Fruit fly (Drosophila melanogaster) whole organism, embryonic: ENCODE data around the gene CG33947.
A peak's percentile ranks its signal among the peaks of the same experiment; 100 is the strongest.

Experiments used
- ATbp ChIP-seq: fragments of 200-800 bp; sonication (Bioruptor generic); optimal IDR thresholded peaks from 2 replicates; lab custom pipeline; 2017; ENCODE audit warnings: missing biosample characterization, mild to moderate bottlenecking, missing genetic modification characterization, missing genetic modification reagents
- B-H1 ChIP-seq: fragments of 200-800 bp; sonication (Bioruptor generic); IDR thresholded peaks from 3 replicates; pipeline ENCODE4 v1.3.6; 2022; ENCODE audit warnings: missing biosample characterization, missing genetic modification characterization
- B-H2 ChIP-seq: fragments of 200-800 bp; sonication (Bioruptor generic); optimal IDR thresholded peaks from 2 replicates; lab custom pipeline; 2018; ENCODE audit warnings: missing biosample characterization, mild to moderate bottlenecking, missing genetic modification characterization
- Bdp1 ChIP-seq: fragments of 200-800 bp; sonication (Bioruptor generic); optimal IDR thresholded peaks from 3 replicates; lab custom pipeline; 2016; ENCODE audit warnings: missing biosample characterization, missing genetic modification characterization
- Bgb ChIP-seq: fragments of 200-800 bp; sonication (Bioruptor generic); IDR thresholded peaks from 2 replicates; pipeline ENCODE4 v1.3.6; 2022; ENCODE audit warnings: missing biosample characterization, missing genetic modification characterization; ENCODE audit not compliant: partially characterized antibody
- CG10366 ChIP-seq: fragments of 200-800 bp; sonication (Bioruptor generic); IDR thresholded peaks from 2 replicates; pipeline ENCODE4 v1.3.6; 2022; ENCODE audit warnings: missing biosample characterization, missing genetic modification characterization
- CG12769 ChIP-seq: fragments of 200-800 bp; sonication (Bioruptor generic); optimal IDR thresholded peaks from 2 replicates; lab custom pipeline; 2019; ENCODE audit warnings: missing biosample characterization, mild to moderate bottlenecking, missing genetic modification characterization, moderate library complexity
- CG13624 ChIP-seq: fragments of 200-800 bp; sonication (Bioruptor generic); optimal IDR thresholded peaks from 2 replicates; lab custom pipeline; 2016; ENCODE audit warnings: missing biosample characterization, missing genetic modification characterization
- CG13894 ChIP-seq: fragments of 200-800 bp; sonication (Bioruptor generic); optimal IDR thresholded peaks from 3 replicates; lab custom pipeline; 2018; ENCODE audit warnings: missing biosample characterization, mild to moderate bottlenecking, missing genetic modification characterization, moderate library complexity
- CG14965 ChIP-seq: fragments of 200-800 bp; sonication (Bioruptor generic); optimal IDR thresholded peaks from 2 replicates; lab custom pipeline; 2016; ENCODE audit warnings: missing biosample characterization, missing genetic modification characterization, borderline replicate concordance
- CG1529 ChIP-seq: fragments of 200-800 bp; sonication (Bioruptor generic); optimal IDR thresholded peaks from 3 replicates; lab custom pipeline; 2018; ENCODE audit warnings: missing biosample characterization, missing genetic modification characterization
- CG17612 ChIP-seq: fragments of 200-800 bp; sonication (Bioruptor generic); IDR thresholded peaks from 2 replicates; pipeline ENCODE4 v1.3.6; 2022; ENCODE audit warnings: missing biosample characterization, missing genetic modification characterization
- CG1792 ChIP-seq: fragments of 200-800 bp; sonication (Bioruptor generic); optimal IDR thresholded peaks from 2 replicates; lab custom pipeline; 2016; ENCODE audit warnings: missing biosample characterization, missing genetic modification characterization
- CG2875 ChIP-seq: fragments of 200-800 bp; sonication (Bioruptor generic); optimal IDR thresholded peaks from 2 replicates; lab custom pipeline; 2017; ENCODE audit warnings: missing biosample characterization, mild to moderate bottlenecking, missing genetic modification characterization, missing genetic modification reagents
- CG31224 ChIP-seq: fragments of 200-800 bp; sonication (Bioruptor generic); IDR thresholded peaks from 2 replicates; pipeline ENCODE4 v1.3.6; 2022; ENCODE audit warnings: missing biosample characterization, missing genetic modification characterization
- CG3407 ChIP-seq: fragments of 200-800 bp; sonication (Bioruptor generic); optimal IDR thresholded peaks from 2 replicates; lab custom pipeline; 2018; ENCODE audit warnings: missing biosample characterization, mild to moderate bottlenecking, missing genetic modification characterization
- CG5180 ChIP-seq: fragments of 200-800 bp; sonication (Bioruptor generic); optimal IDR thresholded peaks from 3 replicates; lab custom pipeline; 2017; ENCODE audit warnings: missing biosample characterization, missing genetic modification characterization, mild to moderate bottlenecking, moderate library complexity, missing genetic modification reagents
- CG6175 ChIP-seq: fragments of 200-800 bp; sonication (Bioruptor generic); IDR thresholded peaks from 3 replicates; pipeline ENCODE4 v1.3.6; 2022; ENCODE audit warnings: missing biosample characterization, missing genetic modification characterization
- CG6791 ChIP-seq: fragments of 200-800 bp; sonication (Bioruptor generic); IDR thresholded peaks from 3 replicates; pipeline ENCODE4 v1.3.6; 2022; ENCODE audit warnings: missing biosample characterization, missing genetic modification characterization; ENCODE audit not compliant: partially characterized antibody
- CG8290 ChIP-seq, 3 experiments: fragments of 200-800 bp; sonication (Bioruptor generic); optimal IDR thresholded peaks; 2 replicates each; lab custom pipeline; 2016 to 2019; ENCODE audit warnings: missing biosample characterization in 3 of 3, missing genetic modification characterization in 3 of 3, mild to moderate bottlenecking in 2 of 3, moderate library complexity in 1 of 3
- CG8765 ChIP-seq: fragments of 200-800 bp; sonication (Bioruptor generic); IDR thresholded peaks from 2 replicates; pipeline ENCODE4 v1.3.6; 2022; ENCODE audit warnings: missing biosample characterization, missing genetic modification characterization
- Dfd ChIP-seq, 2 experiments: fragments of >200 bp; optimal IDR thresholded peaks; 2 replicates each; lab custom pipeline; 2017; ENCODE audit warnings: missing biosample characterization in 2 of 2, missing genetic modification characterization in 2 of 2
- Dip2 ChIP-seq: fragments of 200-800 bp; sonication (Bioruptor generic); IDR thresholded peaks from 2 replicates; pipeline ENCODE4 v1.3.6; 2022; ENCODE audit warnings: missing biosample characterization, missing genetic modification characterization
- Dref ChIP-seq: fragments of 200-800 bp; sonication (Bioruptor generic); IDR thresholded peaks from 2 replicates; pipeline ENCODE4 v1.3.6; 2022; ENCODE audit warnings: missing biosample characterization, missing genetic modification characterization
- GATAe ChIP-seq: fragments of 200-800 bp; sonication (Bioruptor generic); conservative IDR thresholded peaks from 2 replicates; pipeline ENCODE4 v1.3.6; 2022; ENCODE audit warnings: missing biosample characterization, missing genetic modification characterization
- Hmx ChIP-seq: fragments of 200-800 bp; sonication (Bioruptor generic); optimal IDR thresholded peaks from 2 replicates; lab custom pipeline; 2016; ENCODE audit warnings: missing biosample characterization, missing genetic modification characterization
- Hr51 ChIP-seq, 2 experiments: fragments of 200-800 bp; sonication (Bioruptor generic); optimal IDR thresholded peaks; 2 replicates in 1 of 2; 3 replicates in 1 of 2; lab custom pipeline; 2016 to 2018; ENCODE audit warnings: missing biosample characterization in 2 of 2, missing genetic modification characterization in 2 of 2, mild to moderate bottlenecking in 1 of 2, moderate library complexity in 1 of 2
- NC2α ChIP-seq: fragments of 200-800 bp; sonication (Bioruptor generic); optimal IDR thresholded peaks from 2 replicates; lab custom pipeline; 2016; ENCODE audit warnings: missing biosample characterization, missing genetic modification characterization
- Opbp ChIP-seq: fragments of 200-800 bp; sonication (Bioruptor generic); IDR thresholded peaks from 3 replicates; pipeline ENCODE4 v1.3.6; 2022; ENCODE audit warnings: missing biosample characterization, missing genetic modification characterization; ENCODE audit not compliant: partially characterized antibody
- al ChIP-seq: fragments of 200-800 bp; sonication (Bioruptor generic); IDR thresholded peaks from 2 replicates; pipeline ENCODE4 v1.3.6; 2022; ENCODE audit warnings: missing biosample characterization, missing genetic modification characterization
- br ChIP-seq: fragments of >200 bp; optimal IDR thresholded peaks from 2 replicates; lab custom pipeline; 2017
- caup ChIP-seq: fragments of 200-800 bp; sonication (Bioruptor generic); optimal IDR thresholded peaks from 3 replicates; lab custom pipeline; 2017; ENCODE audit warnings: missing biosample characterization, mild to moderate bottlenecking, missing genetic modification characterization, moderate library complexity; ENCODE audit not compliant: severe bottlenecking
- chm ChIP-seq: fragments of 200-800 bp; sonication (Bioruptor generic); IDR thresholded peaks from 2 replicates; pipeline ENCODE4 v1.3.6; 2022; ENCODE audit warnings: missing biosample characterization, missing genetic modification characterization
- ci ChIP-seq: fragments of 200-800 bp; sonication (Bioruptor generic); IDR thresholded peaks from 3 replicates; pipeline ENCODE4 v1.3.6; 2022; ENCODE audit warnings: missing biosample characterization, missing genetic modification characterization
- crol ChIP-seq: fragments of 200-800 bp; sonication (Bioruptor generic); IDR thresholded peaks from 2 replicates; pipeline ENCODE4 v1.3.6; 2022; ENCODE audit warnings: missing biosample characterization, missing genetic modification characterization
- ftz-f1 ChIP-seq: fragments of 200-800 bp; sonication (Bioruptor generic); optimal IDR thresholded peaks from 2 replicates; lab custom pipeline; 2016; ENCODE audit warnings: missing biosample characterization, missing genetic modification characterization
- gcm2 ChIP-seq: fragments of 200-800 bp; sonication (Bioruptor generic); optimal IDR thresholded peaks from 2 replicates; lab custom pipeline; 2016; ENCODE audit warnings: missing biosample characterization, missing genetic modification characterization
- jigr1 ChIP-seq: fragments of 200-800 bp; sonication (Bioruptor generic); IDR thresholded peaks from 3 replicates; pipeline ENCODE4 v1.3.6; 2022; ENCODE audit warnings: missing biosample characterization, missing genetic modification characterization
- ken ChIP-seq: fragments of 200-800 bp; sonication (Bioruptor generic); IDR thresholded peaks from 3 replicates; pipeline ENCODE4 v1.3.6; 2022; ENCODE audit warnings: missing biosample characterization, missing genetic modification characterization
- kni ChIP-seq: fragments of 200-800 bp; sonication (Bioruptor generic); optimal IDR thresholded peaks from 3 replicates; lab custom pipeline; 2017; ENCODE audit warnings: mild to moderate bottlenecking, missing biosample characterization, missing genetic modification reagents, missing genetic modification characterization
- pan ChIP-seq, 4 experiments: fragments of >200 bp in 3 of 4; fragments of 200-800 bp in 1 of 4; sonication (Bioruptor generic) in 1 of 4; optimal IDR thresholded peaks in 3 of 4; IDR thresholded peaks in 1 of 4; 2 replicates each; pipeline versions ENCODE4 v1.3.6 to Lab custom; 2017 to 2022; ENCODE audit warnings: missing biosample characterization in 2 of 4, missing genetic modification characterization in 2 of 4, mixed read lengths in 1 of 4
- pb ChIP-seq: fragments of 200-800 bp; sonication (Bioruptor generic); optimal IDR thresholded peaks from 3 replicates; lab custom pipeline; 2016; ENCODE audit warnings: missing biosample characterization, missing genetic modification characterization
- pita ChIP-seq: fragments of 200-800 bp; sonication (Bioruptor generic); optimal IDR thresholded peaks from 2 replicates; lab custom pipeline; 2017; ENCODE audit warnings: missing biosample characterization, mild to moderate bottlenecking, missing genetic modification characterization
- pros ChIP-seq: fragments of 200-800 bp; sonication (Bioruptor generic); optimal IDR thresholded peaks from 3 replicates; lab custom pipeline; 2019; ENCODE audit warnings: missing biosample characterization, mild to moderate bottlenecking, missing genetic modification characterization, moderate library complexity
- repo ChIP-seq: fragments of 200-800 bp; sonication (Bioruptor generic); optimal IDR thresholded peaks from 2 replicates; lab custom pipeline; 2016; ENCODE audit warnings: missing biosample characterization, missing genetic modification characterization
- salm ChIP-seq: fragments of 200-800 bp; sonication (Bioruptor generic); optimal IDR thresholded peaks from 2 replicates; lab custom pipeline; 2018; ENCODE audit warnings: missing biosample characterization, mild to moderate bottlenecking, missing genetic modification characterization
- sens-2 ChIP-seq: fragments of 200-800 bp; sonication (Bioruptor generic); IDR thresholded peaks from 2 replicates; pipeline ENCODE4 v1.3.6; 2022; ENCODE audit warnings: missing biosample characterization, missing genetic modification characterization
- unpg ChIP-seq: fragments of 200-800 bp; sonication (Bioruptor generic); optimal IDR thresholded peaks from 3 replicates; lab custom pipeline; 2018; ENCODE audit warnings: missing biosample characterization, mild to moderate bottlenecking, missing genetic modification characterization, moderate library complexity
- wor ChIP-seq: fragments of 200-800 bp; sonication (Bioruptor generic); IDR thresholded peaks from 2 replicates; pipeline ENCODE4 v1.3.6; 2022; ENCODE audit warnings: missing biosample characterization, missing genetic modification characterization
- yki ChIP-seq: fragments of >200 bp; optimal IDR thresholded peaks from 3 replicates; lab custom pipeline; 2018
- z ChIP-seq: fragments of 200-800 bp; sonication (Bioruptor generic); IDR thresholded peaks from 3 replicates; pipeline ENCODE4 v1.3.6; 2022; ENCODE audit warnings: missing biosample characterization, missing genetic modification characterization

The CG33947 gene

DNA sequence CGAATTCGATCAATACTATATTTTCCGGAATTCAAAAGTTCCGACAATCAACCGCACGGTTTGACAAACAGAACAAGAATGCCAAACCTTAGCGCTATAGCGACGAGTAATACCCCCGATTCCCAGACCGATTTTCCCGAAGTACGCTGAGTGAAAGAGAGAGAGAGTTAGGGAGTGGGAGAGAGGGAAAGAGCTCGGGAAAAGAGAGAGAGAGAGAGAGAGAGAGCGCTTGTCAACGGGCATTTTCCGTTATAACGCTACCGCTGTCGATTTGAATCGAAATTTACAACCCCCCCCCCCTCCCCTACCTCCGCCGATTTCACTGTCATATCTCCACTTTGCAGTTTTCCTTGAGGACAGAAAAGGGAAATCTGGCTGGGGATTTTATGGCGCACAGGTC, 49.7 kb upstream of the CG33947 start (continued):
- TF ChIP-seq CG8765, result no peak
- TF ChIP-seq chm (GFP tag; lab: Robert Waterston, UW), result peak; percentile 40; the same call in 1 of the 2 replicates
- TF ChIP-seq sens-2 (GFP tag; lab: Robert Waterston, UW), result no peak
- no peak for TF ChIP-seq pan (optimal IDR thresholded peaks at IDR 0.05; lab: Kevin White, UChicago)
- peak in 1 of 2 experiments; percentile 18 for TF ChIP-seq pan (GFP tag; optimal IDR thresholded peaks at IDR 0.05 in 1 of 2, IDR thresholded peaks at IDR 0.05 in 1 of 2)
- TF ChIP-seq gcm2, result no peak
- TF ChIP-seq CG12769 (tag; lab: Kevin White, UChicago), result no peak
- no peak for TF ChIP-seq CG31224 (GFP tag; lab: Robert Waterston, UW)
- TF ChIP-seq Hr51 (GFP tag; optimal IDR thresholded peaks at IDR 0.05; lab: Kevin White, UChicago), result no peak
- TF ChIP-seq ken (GFP tag; lab: Robert Waterston, UW), result no peak
- no peak for TF ChIP-seq al (GFP tag; lab: Robert Waterston, UW)
- TF ChIP-seq Dip2 (GFP tag; lab: Robert Waterston, UW), result no peak
- TF ChIP-seq Hmx (GFP tag; lab: Kevin White, UChicago), result no peak
- TF ChIP-seq jigr1, result no peak
- TF ChIP-seq Opbp (GFP tag; lab: Robert Waterston, UW), result 0 out of 3 replicates have a peak, but pooled peaks have one; percentile 18
- TF ChIP-seq ATbp, result no peak
- TF ChIP-seq caup (GFP tag; lab: Kevin White, UChicago), result no peak
- peak; percentile 24 for TF ChIP-seq kni (GFP tag; lab: Kevin White, UChicago)
- TF ChIP-seq Bdp1 (GFP tag; lab: Kevin White, UChicago), result no peak
- peak; percentile 97 for TF ChIP-seq CG1529 (GFP tag; lab: Kevin White, UChicago)
- peak; percentile 91 for TF ChIP-seq crol (GFP tag; lab: Robert Waterston, UW)
- no peak for TF ChIP-seq pb
- no peak for TF ChIP-seq pita
- TF ChIP-seq CG10366, result no peak
- no peak for TF ChIP-seq B-H2 (GFP tag; lab: Kevin White, UChicago)
- no peak for TF ChIP-seq ftz-f1 (GFP tag; lab: Kevin White, UChicago)
- no peak for TF ChIP-seq CG17612 (GFP tag; lab: Robert Waterston, UW)
- peak; percentile 63 for TF ChIP-seq CG8290 (GFP tag; optimal IDR thresholded peaks at IDR 0.05; lab: Kevin White, UChicago)
- peak in 1 of 2 experiments; percentile 63 for TF ChIP-seq CG8290 (tag; optimal IDR thresholded peaks at IDR 0.05; lab: Kevin White, UChicago)
- peak; percentile 81 for TF ChIP-seq CG13894 (tag; lab: Kevin White, UChicago)
- peak; percentile 87 for TF ChIP-seq z (GFP tag; lab: Robert Waterston, UW)
- TF ChIP-seq CG2875 (GFP tag; lab: Kevin White, UChicago), result peak; percentile 22
- peak; percentile 68 for TF ChIP-seq yki
- no peak for TF ChIP-seq CG14965 (GFP tag; lab: Kevin White, UChicago)
- TF ChIP-seq Bgb, result no peak
- no peak for TF ChIP-seq NC2α (GFP tag; lab: Kevin White, UChicago)
- TF ChIP-seq repo, result no peak
- TF ChIP-seq CG5180 (GFP tag; lab: Kevin White, UChicago), result no peak
- TF ChIP-seq CG6791 (GFP tag; lab: Robert Waterston, UW), result peak; percentile 65; the same call in 1 of the 3 replicates
- TF ChIP-seq CG3407 (GFP tag; lab: Kevin White, UChicago), result no peak
- TF ChIP-seq CG1792 (GFP tag; lab: Kevin White, UChicago), result no peak
- no peak for TF ChIP-seq br (lab: Kevin White, UChicago)
- no peak for TF ChIP-seq unpg (GFP tag; lab: Kevin White, UChicago)
- TF ChIP-seq Dfd (GFP tag; optimal IDR thresholded peaks at IDR 0.05; lab: Kevin White, UChicago), result no peak
- no peak for TF ChIP-seq wor
- no peak for TF ChIP-seq CG13624
- no peak for TF ChIP-seq salm (tag; lab: Kevin White, UChicago)
- no peak for TF ChIP-seq Dref (GFP tag; lab: Robert Waterston, UW)
- no peak for TF ChIP-seq GATAe
- TF ChIP-seq CG6175 (GFP tag; lab: Robert Waterston, UW), result no peak
- 0 out of 3 replicates have a peak, but pooled peaks have one; percentile 35 for TF ChIP-seq ci
- TF ChIP-seq B-H1, result no peak
- peak; percentile 52 for TF ChIP-seq pros
